Worm (Caenorhabditis elegans) whole organism, late embryonic: ENCODE data around the gene C34E10.12.

Experiments
- ceh-18 ChIP-seq: sonication (generic microtip); optimal IDR thresholded peaks from 2 replicates; lab custom pipeline; 2016; ENCODE audit warnings: missing genetic modification characterization, missing compliant biosample characterization
- nfya-1 ChIP-seq: sonication (generic microtip); optimal IDR thresholded peaks from 2 replicates; lab custom pipeline; 2017; ENCODE audit warnings: missing genetic modification characterization, mild to moderate bottlenecking, missing compliant biosample characterization, antibody characterized with exemption, moderate library complexity

Gene C34E10.12

DNA sequence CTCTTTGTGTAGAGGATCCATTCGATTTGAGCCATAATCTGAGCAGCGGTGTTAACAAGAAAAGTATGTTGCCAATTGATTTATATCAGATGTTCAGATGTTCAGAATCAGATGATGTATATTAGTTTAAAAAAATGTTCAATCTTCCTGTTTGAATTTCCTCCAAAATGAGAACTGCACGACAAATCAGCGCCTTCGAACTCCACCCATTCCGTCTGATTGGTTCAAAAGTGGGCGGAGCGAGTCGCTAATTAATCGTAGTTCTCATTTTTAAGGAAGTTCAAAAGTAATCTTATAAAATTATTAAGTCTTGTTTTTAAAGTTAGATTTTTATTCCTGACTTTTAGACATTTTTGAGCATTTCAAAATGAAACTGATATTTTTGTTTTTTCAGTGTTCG lies 48.5 kb downstream of the C34E10.12 start:
- TF ChIP-seq ceh-18 (tag; lab: Kevin White, UChicago): no peak
- peak; percentile 54 for TF ChIP-seq nfya-1 (tag; lab: Kevin White, UChicago)
- TF ChIP-seq, all 69 proteins: peak for 1
